Worm (Caenorhabditis elegans) whole organism, mixed stage, embryonic: ENCODE data around the gene sma-3.

Source experiments
- ceh-43 ChIP-seq: fragments of 200-800 bp; sonication (Bioruptor generic); optimal IDR thresholded peaks from 2 replicates; lab custom pipeline; 2018; ENCODE audit warnings: mild to moderate bottlenecking, missing genetic modification characterization, moderate library complexity, missing compliant biosample characterization
- ces-1 ChIP-seq: fragments of 150-350 bp; optimal IDR thresholded peaks from 2 replicates; lab custom pipeline; 2014; ENCODE audit warnings: missing biosample characterization, missing genetic modification reagents, missing genetic modification characterization
- elt-1 ChIP-seq: sonication (generic microtip); optimal IDR thresholded peaks from 2 replicates; lab custom pipeline; 2017; ENCODE audit warnings: missing genetic modification characterization, mild to moderate bottlenecking, missing compliant biosample characterization, antibody characterized with exemption, moderate library complexity, borderline replicate concordance; ENCODE audit not compliant: insufficient read depth
- elt-3 ChIP-seq: fragments of 150-350 bp; optimal IDR thresholded peaks from 2 replicates; lab custom pipeline; 2014; ENCODE audit warnings: missing biosample characterization, missing genetic modification characterization
- lin-13 ChIP-seq: fragments of 150-350 bp; optimal IDR thresholded peaks from 2 replicates; lab custom pipeline; 2014; ENCODE audit warnings: missing biosample characterization, missing genetic modification characterization
- lsy-2 ChIP-seq: fragments of 150-350 bp; optimal IDR thresholded peaks from 2 replicates; lab custom pipeline; 2014; ENCODE audit warnings: missing biosample characterization, missing genetic modification characterization
- mab-5 ChIP-seq: fragments of 150-350 bp; optimal IDR thresholded peaks from 2 replicates; lab custom pipeline; 2014; ENCODE audit warnings: missing biosample characterization, missing genetic modification characterization
- mep-1 ChIP-seq: fragments of 150-350 bp; optimal IDR thresholded peaks from 2 replicates; lab custom pipeline; 2017; ENCODE audit warnings: missing biosample characterization, missing genetic modification reagents, missing genetic modification characterization, inconsistent platforms
- nhr-76 ChIP-seq: sonication (generic microtip); optimal IDR thresholded peaks from 2 replicates; lab custom pipeline; 2017; ENCODE audit warnings: missing biosample characterization, missing genetic modification characterization
- pha-4 ChIP-seq: fragments of 150-350 bp; optimal IDR thresholded peaks from 2 replicates; lab custom pipeline; 2018; ENCODE audit warnings: missing biosample characterization, missing genetic modification reagents, missing genetic modification characterization
- snpc-4 ChIP-seq: fragments of 150-350 bp; optimal IDR thresholded peaks from 2 replicates; lab custom pipeline; 2014; ENCODE audit warnings: missing biosample characterization, missing genetic modification characterization
- unc-39 ChIP-seq: fragments of 150-350 bp; optimal IDR thresholded peaks from 2 replicates; lab custom pipeline; 2014; ENCODE audit warnings: missing biosample characterization, missing genetic modification characterization
- unc-62 ChIP-seq: fragments of 150-350 bp; optimal IDR thresholded peaks from 2 replicates; lab custom pipeline; 2014; ENCODE audit warnings: missing biosample characterization, missing genetic modification reagents, missing genetic modification characterization
- ztf-11 ChIP-seq: fragments of 150-350 bp; optimal IDR thresholded peaks from 2 replicates; lab custom pipeline; 2014; ENCODE audit warnings: missing biosample characterization, missing genetic modification characterization

DNA sequence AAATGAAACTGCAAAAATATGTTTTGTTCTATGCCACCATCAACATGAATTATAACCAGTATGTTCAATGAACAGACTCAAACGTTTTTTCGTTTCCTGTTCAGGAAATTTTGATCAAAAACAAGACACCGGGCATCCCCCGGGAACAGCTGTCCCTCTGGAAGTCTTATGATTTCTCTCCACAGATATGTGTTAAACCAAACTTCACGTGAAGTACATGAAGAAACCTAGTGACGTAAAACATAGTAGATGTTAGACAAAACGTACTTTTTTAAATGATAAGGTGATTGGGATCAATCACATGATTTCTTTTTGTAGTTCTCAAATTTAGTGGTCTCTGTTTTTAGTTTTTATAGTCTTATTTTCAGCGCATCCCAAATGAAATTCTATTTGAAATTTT is 34.8 kb upstream of the sma-3 start:
- TF ChIP-seq snpc-4 (tag; lab: Kevin White, UChicago) (no peak), nhr-76 (no peak), pha-4 (tag; lab: Kevin White, UChicago) (no peak), unc-39 (no peak), ceh-43 (no peak), elt-1 (no peak), ces-1 (GFP tag; lab: Kevin White, UChicago) (no peak), ztf-11 (tag; lab: Kevin White, UChicago) (no peak), mep-1 (tag; lab: Kevin White, UChicago) (no peak), mab-5 (tag; lab: Kevin White, UChicago) (no peak), lsy-2 (tag; lab: Kevin White, UChicago) (no peak), lin-13 (tag; lab: Kevin White, UChicago) (no peak), unc-62 (GFP tag; lab: Kevin White, UChicago) (no peak), elt-3 (tag; lab: Kevin White, UChicago) (no peak)
